Fruit fly (Drosophila melanogaster): ENCODE results near the gene Lipt2.

Gene Lipt2

dm6 chr3R:4466894-4467293, 29.8 kb upstream of the Lipt2 start:
- TF ChIP-seq bab1 (GFP tag; optimal IDR thresholded peaks at IDR 0.05) (no peak), toe (GFP tag; optimal IDR thresholded peaks at IDR 0.05) (no peak), CG5204 (GFP tag; optimal IDR thresholded peaks at IDR 0.05) (no peak), kay (GFP tag; ENCODE audit: borderline replicate concordance) (no peak), ovo (GFP tag; optimal IDR thresholded peaks at IDR 0.05) (no peak), CG11617 (GFP tag; optimal IDR thresholded peaks at IDR 0.05) (no peak), Hr96 (GFP tag; optimal IDR thresholded peaks at IDR 0.05) (no peak), pad (GFP tag; optimal IDR thresholded peaks at IDR 0.05) (no peak), Mnt (GFP tag; optimal IDR thresholded peaks at IDR 0.05) (no peak), CG14711 (tag; optimal IDR thresholded peaks at IDR 0.05) (no peak)

- TF ChIP-seq Crg-1 (GFP tag; optimal IDR thresholded peaks at IDR 0.05) (no peak), CG7045 (GFP tag; optimal IDR thresholded peaks at IDR 0.05) (no peak), cnc (optimal IDR thresholded peaks at IDR 0.05) (no peak), ovo (GFP tag; optimal IDR thresholded peaks at IDR 0.05) (no peak), CG5204 (GFP tag; optimal IDR thresholded peaks at IDR 0.05) (no peak), CG12768 (GFP tag; optimal IDR thresholded peaks at IDR 0.05) (no peak)
Measured at dm6 chr3R:4462783-4463182, 25.7 kb upstream of the Lipt2 start, which contains the start of gene CG31522. TSS of gene CG31522 (minus strand) at chr3R:4462883.

dm6 chr3R:4458272-4458671, 21.1 kb upstream of the Lipt2 start:
- TF ChIP-seq toe (GFP tag; optimal IDR thresholded peaks at IDR 0.05), result no peak
- TF ChIP-seq CG1620 (GFP tag; optimal IDR thresholded peaks at IDR 0.05), result no peak
- TF ChIP-seq bab1 (GFP tag; optimal IDR thresholded peaks at IDR 0.05), result no peak
- TF ChIP-seq cnc (optimal IDR thresholded peaks at IDR 0.05), result no peak
- no peak for TF ChIP-seq kay (GFP tag; ENCODE audit: borderline replicate concordance)
- no peak for TF ChIP-seq tj (GFP tag; optimal IDR thresholded peaks at IDR 0.05)
- TF ChIP-seq CG5204 (GFP tag; optimal IDR thresholded peaks at IDR 0.05), result no peak
- no peak for TF ChIP-seq CG7101 (tag; optimal IDR thresholded peaks at IDR 0.05)
- TF ChIP-seq Hr96 (GFP tag; optimal IDR thresholded peaks at IDR 0.05), result no peak
- TF ChIP-seq Mnt (GFP tag; optimal IDR thresholded peaks at IDR 0.05), result no peak

- no peak for TF ChIP-seq CG14711 (tag; optimal IDR thresholded peaks at IDR 0.05)
Measured at dm6 chr3R:4457625-4458024, 20.5 kb upstream of the Lipt2 start.

dm6 chr3R:4453213-4453956, 16.3 kb upstream of the Lipt2 start:
- TF ChIP-seq Mnt (GFP tag; optimal IDR thresholded peaks at IDR 0.05), result peak; percentile 57
- TF ChIP-seq toe (GFP tag; optimal IDR thresholded peaks at IDR 0.05), result no peak
- TF ChIP-seq CG12768 (GFP tag; optimal IDR thresholded peaks at IDR 0.05), result peak; percentile 19
- TF ChIP-seq CG5204 (GFP tag; optimal IDR thresholded peaks at IDR 0.05), result no peak
- no peak for TF ChIP-seq CG11617 (GFP tag; optimal IDR thresholded peaks at IDR 0.05)
- peak; percentile 16 for TF ChIP-seq Hr96 (GFP tag; optimal IDR thresholded peaks at IDR 0.05)
- no peak for TF ChIP-seq cic (GFP tag; optimal IDR thresholded peaks at IDR 0.05)
- TF ChIP-seq Clk (GFP tag; optimal IDR thresholded peaks at IDR 0.05), result peak; percentile 33
- TF ChIP-seq CG7101 (tag; optimal IDR thresholded peaks at IDR 0.05), result no peak
- TF ChIP-seq kay (GFP tag; ENCODE audit: borderline replicate concordance), result no peak
- peak; percentile 87 for TF ChIP-seq pad (GFP tag; optimal IDR thresholded peaks at IDR 0.05)
- TF ChIP-seq CG14711 (tag; optimal IDR thresholded peaks at IDR 0.05), result peak; percentile 93
- TF ChIP-seq ovo (GFP tag; optimal IDR thresholded peaks at IDR 0.05), result no peak
- TF ChIP-seq tj (GFP tag; optimal IDR thresholded peaks at IDR 0.05), result peak; percentile 29
- peak; percentile 17 for TF ChIP-seq Crg-1 (GFP tag; optimal IDR thresholded peaks at IDR 0.05)
- peak; percentile 4 for TF ChIP-seq bab1 (GFP tag; optimal IDR thresholded peaks at IDR 0.05)
- TF ChIP-seq CG1620 (GFP tag; optimal IDR thresholded peaks at IDR 0.05), result no peak
- TF ChIP-seq cnc (optimal IDR thresholded peaks at IDR 0.05), result no peak

dm6 chr3R:4452345-4453044, 15.4 kb upstream of the Lipt2 start:
- no peak for TF ChIP-seq CG1620 (GFP tag; optimal IDR thresholded peaks at IDR 0.05)
- peak; percentile 52 for TF ChIP-seq Mnt (GFP tag; optimal IDR thresholded peaks at IDR 0.05)
- peak; percentile 23 for TF ChIP-seq CG12768 (GFP tag; optimal IDR thresholded peaks at IDR 0.05)
- TF ChIP-seq CG7045 (GFP tag; optimal IDR thresholded peaks at IDR 0.05), result peak; percentile 2

dm6 chr3R:4450721-4451120, 13.6 kb upstream of the Lipt2 start:
- no peak for TF ChIP-seq CG5204 (GFP tag; optimal IDR thresholded peaks at IDR 0.05)
- no peak for TF ChIP-seq Crg-1 (GFP tag; optimal IDR thresholded peaks at IDR 0.05)
- no peak for TF ChIP-seq CG14711 (tag; optimal IDR thresholded peaks at IDR 0.05)
- TF ChIP-seq cic (GFP tag; optimal IDR thresholded peaks at IDR 0.05), result no peak
- no peak for TF ChIP-seq CG11617 (GFP tag; optimal IDR thresholded peaks at IDR 0.05)
- TF ChIP-seq cnc (optimal IDR thresholded peaks at IDR 0.05), result no peak
- no peak for TF ChIP-seq CG7101 (tag; optimal IDR thresholded peaks at IDR 0.05)
- no peak for TF ChIP-seq bab1 (GFP tag; optimal IDR thresholded peaks at IDR 0.05)
- TF ChIP-seq ovo (GFP tag; optimal IDR thresholded peaks at IDR 0.05), result no peak
- TF ChIP-seq Mnt (GFP tag; optimal IDR thresholded peaks at IDR 0.05), result no peak
- no peak for TF ChIP-seq CG1620 (GFP tag; optimal IDR thresholded peaks at IDR 0.05)
- TF ChIP-seq tj (GFP tag; optimal IDR thresholded peaks at IDR 0.05), result no peak
- TF ChIP-seq Clk (GFP tag; optimal IDR thresholded peaks at IDR 0.05), result no peak
- TF ChIP-seq Hr96 (GFP tag; optimal IDR thresholded peaks at IDR 0.05), result no peak
- TF ChIP-seq kay (GFP tag; ENCODE audit: borderline replicate concordance), result no peak

Data from whole organism, adult.